Fruit fly (Drosophila melanogaster): Measurements from ENCODE around the gene Pcif1.

The Pcif1 gene

dm6 chr3L:20785742-20786427 lies at the start of gene Pcif1:
TSS of gene Pcif1 (minus strand) at chr3L:20786197.
- TF ChIP-seq Myc (optimal IDR thresholded peaks at IDR 0.05) (no peak), psq (optimal IDR thresholded peaks at IDR 0.05) (no peak)

- no peak for TF ChIP-seq Myc (optimal IDR thresholded peaks at IDR 0.05)
- TF ChIP-seq psq (optimal IDR thresholded peaks at IDR 0.05), result no peak
- TF ChIP-seq insv (optimal IDR thresholded peaks at IDR 0.05), result no peak
- TF ChIP-seq h (optimal IDR thresholded peaks at IDR 0.05), result no peak
- TF ChIP-seq ttk (optimal IDR thresholded peaks at IDR 0.05), result no peak
- TF ChIP-seq Sin3A (optimal IDR thresholded peaks at IDR 0.05), result no peak
Measured at dm6 chr3L:20834150-20834549, 48.2 kb upstream of the Pcif1 start.

- TF ChIP-seq h (optimal IDR thresholded peaks at IDR 0.05) (no peak), insv (optimal IDR thresholded peaks at IDR 0.05) (no peak)
Measured at dm6 chr3L:20830361-20830760, 44.4 kb upstream of the Pcif1 start.

- TF ChIP-seq psq (optimal IDR thresholded peaks at IDR 0.05) (no peak), insv (optimal IDR thresholded peaks at IDR 0.05) (no peak), h (optimal IDR thresholded peaks at IDR 0.05) (no peak), Sin3A (optimal IDR thresholded peaks at IDR 0.05) (no peak), Myc (optimal IDR thresholded peaks at IDR 0.05) (no peak), ttk (optimal IDR thresholded peaks at IDR 0.05) (no peak)
Measured at dm6 chr3L:20827962-20828361, 42.0 kb upstream of the Pcif1 start.

dm6 chr3L:20826950-20827910 lies 41.2 kb upstream of the Pcif1 start:
- TF ChIP-seq h (optimal IDR thresholded peaks at IDR 0.05) (no peak), ttk (optimal IDR thresholded peaks at IDR 0.05) (no peak)

dm6 chr3L:20823206-20823803 lies 37.3 kb upstream of the Pcif1 start:
- TF ChIP-seq Sin3A (optimal IDR thresholded peaks at IDR 0.05) (no peak), psq (optimal IDR thresholded peaks at IDR 0.05) (no peak), insv (optimal IDR thresholded peaks at IDR 0.05) (no peak), h (optimal IDR thresholded peaks at IDR 0.05) (no peak), Myc (optimal IDR thresholded peaks at IDR 0.05) (no peak), ttk (optimal IDR thresholded peaks at IDR 0.05) (no peak)

- TF ChIP-seq psq (optimal IDR thresholded peaks at IDR 0.05) (no peak), Myc (optimal IDR thresholded peaks at IDR 0.05) (no peak), h (optimal IDR thresholded peaks at IDR 0.05) (no peak), ttk (optimal IDR thresholded peaks at IDR 0.05) (no peak), Sin3A (optimal IDR thresholded peaks at IDR 0.05) (no peak), insv (optimal IDR thresholded peaks at IDR 0.05) (no peak)
Measured at dm6 chr3L:20817927-20818326, 31.9 kb upstream of the Pcif1 start, which contains the start of gene Mst77F. TSS of gene Mst77F (minus strand) at chr3L:20818027.

dm6 chr3L:20815666-20816375 lies 29.8 kb upstream of the Pcif1 start, which contains the start of the genes CG3618 and Pka-R1:
TSS of gene CG3618 (minus strand) at chr3L:20816075.
TSS of gene Pka-R1 (plus strand) at chr3L:20816118.
- no peak for TF ChIP-seq ttk (optimal IDR thresholded peaks at IDR 0.05)
- no peak for TF ChIP-seq insv (optimal IDR thresholded peaks at IDR 0.05)
- no peak for TF ChIP-seq Sin3A (optimal IDR thresholded peaks at IDR 0.05)
- no peak for TF ChIP-seq Myc (optimal IDR thresholded peaks at IDR 0.05)
- no peak for TF ChIP-seq psq (optimal IDR thresholded peaks at IDR 0.05)
- no peak for TF ChIP-seq h (optimal IDR thresholded peaks at IDR 0.05)

- no peak for TF ChIP-seq ttk (optimal IDR thresholded peaks at IDR 0.05)
- TF ChIP-seq psq (optimal IDR thresholded peaks at IDR 0.05), result no peak
- TF ChIP-seq h (optimal IDR thresholded peaks at IDR 0.05), result no peak
- TF ChIP-seq Sin3A (optimal IDR thresholded peaks at IDR 0.05), result no peak
- TF ChIP-seq Myc (optimal IDR thresholded peaks at IDR 0.05), result no peak
- no peak for TF ChIP-seq insv (optimal IDR thresholded peaks at IDR 0.05)
Measured at dm6 chr3L:20809088-20809999, 23.3 kb upstream of the Pcif1 start, which contains the start of the genes CG3634 and HIPP1. TSS of gene CG3634 (minus strand) at chr3L:20809272. TSS of gene HIPP1 (plus strand) at chr3L:20809669.

dm6 chr3L:20800208-20800607 lies 14.2 kb upstream of the Pcif1 start, which contains the start of gene Spc105R:
TSS of gene Spc105R (plus strand) at chr3L:20800410.
- no peak for TF ChIP-seq ttk (optimal IDR thresholded peaks at IDR 0.05)
- TF ChIP-seq h (optimal IDR thresholded peaks at IDR 0.05), result no peak
- no peak for TF ChIP-seq insv (optimal IDR thresholded peaks at IDR 0.05)
- no peak for TF ChIP-seq Sin3A (optimal IDR thresholded peaks at IDR 0.05)

dm6 chr3L:20798325-20798846 lies 12.4 kb upstream of the Pcif1 start, which contains the start of the genes CG3698 and tzn:
TSS of gene CG3698 (minus strand) at chr3L:20798375.
TSS of gene tzn (plus strand) at chr3L:20798645.
- TF ChIP-seq ttk (optimal IDR thresholded peaks at IDR 0.05) (no peak), h (optimal IDR thresholded peaks at IDR 0.05) (no peak), psq (optimal IDR thresholded peaks at IDR 0.05) (no peak), Sin3A (optimal IDR thresholded peaks at IDR 0.05) (no peak)
